Worm (Caenorhabditis elegans) whole organism, young adult: ENCODE measurements around the gene K10C2.14.

Experiments
- B0336.3 ChIP-seq: fragments of 200-800 bp; sonication (Bioruptor generic); IDR thresholded peaks from 2 replicates; pipeline ENCODE4 v1.3.6; 2022; ENCODE audit warnings: missing genetic modification characterization, missing compliant biosample characterization
- D2030.7 ChIP-seq: fragments of 200-800 bp; sonication (Bioruptor generic); IDR thresholded peaks from 2 replicates; pipeline ENCODE4 v1.3.6; 2022; ENCODE audit warnings: missing genetic modification reagents, missing genetic modification characterization, missing compliant biosample characterization
- F10E7.11 ChIP-seq: sonication (generic microtip); optimal IDR thresholded peaks from 2 replicates; lab custom pipeline; 2017; ENCODE audit warnings: mild to moderate bottlenecking, missing genetic modification characterization, moderate library complexity, missing compliant biosample characterization
- F23B12.7 ChIP-seq: sonication (generic microtip); optimal IDR thresholded peaks from 2 replicates; lab custom pipeline; 2017; ENCODE audit warnings: missing genetic modification characterization, mild to moderate bottlenecking, missing compliant biosample characterization, antibody characterized with exemption, moderate library complexity; ENCODE audit not compliant: insufficient read depth
- F39B2.1 ChIP-seq: fragments of 200-800 bp; sonication (Bioruptor generic); IDR thresholded peaks from 2 replicates; pipeline ENCODE4 v1.3.6; 2022; ENCODE audit warnings: missing genetic modification reagents, missing genetic modification characterization, missing compliant biosample characterization
- F55B11.4 ChIP-seq: sonication (generic microtip); optimal IDR thresholded peaks from 2 replicates; lab custom pipeline; 2016; ENCODE audit warnings: missing compliant biosample characterization, missing genetic modification characterization, borderline replicate concordance; ENCODE audit not compliant: insufficient read depth
- F57A8.1 ChIP-seq: fragments of 200-800 bp; sonication (Bioruptor generic); optimal IDR thresholded peaks from 2 replicates; lab custom pipeline; 2018; ENCODE audit warnings: mild to moderate bottlenecking, missing genetic modification characterization, moderate library complexity, missing compliant biosample characterization
- T26A5.8 ChIP-seq: sonication (generic microtip); optimal IDR thresholded peaks from 2 replicates; lab custom pipeline; 2016; ENCODE audit warnings: missing genetic modification characterization, missing compliant biosample characterization
- Y53F4B.3 ChIP-seq: fragments of 200-800 bp; sonication (Bioruptor generic); IDR thresholded peaks from 2 replicates; pipeline ENCODE4 v1.3.6; 2022; ENCODE audit warnings: missing genetic modification reagents, missing genetic modification characterization, missing compliant biosample characterization
- atf-7 ChIP-seq: sonication (generic microtip); optimal IDR thresholded peaks from 2 replicates; lab custom pipeline; 2017; ENCODE audit warnings: mild to moderate bottlenecking, missing genetic modification characterization, missing compliant biosample characterization
- attf-3 ChIP-seq: fragments of 200-800 bp; sonication (Bioruptor generic); conservative IDR thresholded peaks from 2 replicates; pipeline ENCODE4 v1.3.6; 2022; ENCODE audit warnings: missing genetic modification reagents, missing genetic modification characterization, missing compliant biosample characterization
- bed-2 ChIP-seq: fragments of 200-800 bp; sonication (Bioruptor generic); IDR thresholded peaks from 2 replicates; pipeline ENCODE4 v1.3.6; 2022; ENCODE audit warnings: missing genetic modification reagents, missing genetic modification characterization, missing compliant biosample characterization
- ccch-3 ChIP-seq: fragments of 200-800 bp; sonication (Bioruptor generic); optimal IDR thresholded peaks from 2 replicates; lab custom pipeline; 2018; ENCODE audit warnings: mild to moderate bottlenecking, missing genetic modification characterization, missing compliant biosample characterization
- ceh-79 ChIP-seq: sonication (generic microtip); optimal IDR thresholded peaks from 2 replicates; lab custom pipeline; 2017; ENCODE audit warnings: mild to moderate bottlenecking, missing genetic modification characterization, missing compliant biosample characterization
- dox-1 ChIP-seq: fragments of 200-800 bp; sonication (Bioruptor generic); IDR thresholded peaks from 2 replicates; pipeline ENCODE4 v1.3.6; 2022; ENCODE audit warnings: missing genetic modification reagents, missing genetic modification characterization, missing compliant biosample characterization
- dpff-1 ChIP-seq: sonication (generic microtip); optimal IDR thresholded peaks from 2 replicates; lab custom pipeline; 2017; ENCODE audit warnings: mild to moderate bottlenecking, missing genetic modification characterization, missing compliant biosample characterization
- ets-4 ChIP-seq: fragments of 200-800 bp; sonication (Bioruptor generic); optimal IDR thresholded peaks from 2 replicates; lab custom pipeline; 2018; ENCODE audit warnings: mild to moderate bottlenecking, missing genetic modification characterization, missing compliant biosample characterization
- gei-17 ChIP-seq: fragments of 200-800 bp; sonication (Bioruptor generic); optimal IDR thresholded peaks from 2 replicates; lab custom pipeline; 2018; ENCODE audit warnings: mild to moderate bottlenecking, missing genetic modification characterization, missing compliant biosample characterization
- him-1 ChIP-seq: sonication (generic microtip); optimal IDR thresholded peaks from 2 replicates; lab custom pipeline; 2016; ENCODE audit warnings: missing genotype, missing genetic modification reagents, missing genetic modification characterization, missing compliant biosample characterization
- hmg-1.2 ChIP-seq: fragments of 200-800 bp; sonication (Bioruptor generic); IDR thresholded peaks from 2 replicates; pipeline ENCODE4 v1.3.6; 2022; ENCODE audit warnings: missing genetic modification reagents, missing genetic modification characterization, missing compliant biosample characterization
- hrde-1 ChIP-seq: sonication (generic microtip); optimal IDR thresholded peaks from 2 replicates; lab custom pipeline; 2016; ENCODE audit warnings: missing genetic modification characterization, mild to moderate bottlenecking, missing compliant biosample characterization, moderate library complexity, missing genotype, missing genetic modification reagents, borderline replicate concordance
- let-607 ChIP-seq, 2 experiments: fragments of 200-800 bp in 1 of 2; sonication (Bioruptor generic) in 1 of 2; sonication (generic microtip) in 1 of 2; optimal IDR thresholded peaks; 2 replicates each; lab custom pipeline; 2016 to 2018; ENCODE audit warnings: mild to moderate bottlenecking in 2 of 2, missing compliant biosample characterization in 2 of 2, missing genetic modification characterization in 2 of 2, moderate library complexity in 2 of 2, missing genotype in 1 of 2
- lir-1 ChIP-seq: fragments of 200-800 bp; sonication (Bioruptor generic); conservative IDR thresholded peaks from 2 replicates; pipeline ENCODE4 v1.3.6; 2022; ENCODE audit warnings: missing genetic modification reagents, missing genetic modification characterization, missing compliant biosample characterization
- lsl-1 ChIP-seq: fragments of 200-800 bp; sonication (Bioruptor generic); optimal IDR thresholded peaks from 2 replicates; lab custom pipeline; 2018; ENCODE audit warnings: mild to moderate bottlenecking, missing genetic modification characterization, moderate library complexity, missing compliant biosample characterization
- madf-10 ChIP-seq: sonication (generic microtip); optimal IDR thresholded peaks from 2 replicates; lab custom pipeline; 2016; ENCODE audit warnings: mild to moderate bottlenecking, missing genetic modification characterization, missing compliant biosample characterization
- mcd-1 ChIP-seq: fragments of 200-800 bp; sonication (Bioruptor generic); IDR thresholded peaks from 2 replicates; pipeline ENCODE4 v1.3.6; 2022; ENCODE audit warnings: missing genetic modification reagents, missing genetic modification characterization, missing compliant biosample characterization
- mes-4 ChIP-seq: sonication (generic microtip); optimal IDR thresholded peaks from 2 replicates; lab custom pipeline; 2016; ENCODE audit warnings: missing genotype, missing genetic modification characterization, missing compliant biosample characterization
- mxl-1 ChIP-seq: sonication (generic microtip); optimal IDR thresholded peaks from 2 replicates; lab custom pipeline; 2016; ENCODE audit warnings: missing genetic modification characterization, missing compliant biosample characterization
- nhr-80 ChIP-seq: sonication (generic microtip); optimal IDR thresholded peaks from 2 replicates; lab custom pipeline; 2016; ENCODE audit warnings: missing genetic modification characterization, missing compliant biosample characterization
- repo-1 ChIP-seq: sonication (generic microtip); optimal IDR thresholded peaks from 2 replicates; lab custom pipeline; 2017; ENCODE audit warnings: mild to moderate bottlenecking, missing genetic modification characterization, missing compliant biosample characterization
- snpc-1.3 ChIP-seq: sonication (generic microtip); optimal IDR thresholded peaks from 2 replicates; lab custom pipeline; 2017; ENCODE audit warnings: missing genetic modification characterization, mild to moderate bottlenecking, missing compliant biosample characterization, antibody characterized with exemption, moderate library complexity, missing genotype, missing genetic modification reagents; ENCODE audit not compliant: insufficient read depth
- ztf-18 ChIP-seq: sonication (generic microtip); optimal IDR thresholded peaks from 2 replicates; lab custom pipeline; 2016; ENCODE audit warnings: missing genotype, mild to moderate bottlenecking, missing genetic modification characterization, missing compliant biosample characterization
- ztf-25 ChIP-seq: fragments of 200-800 bp; sonication (Bioruptor generic); IDR thresholded peaks from 2 replicates; pipeline ENCODE4 v1.3.6; 2022; ENCODE audit warnings: missing genetic modification reagents, missing genetic modification characterization, missing compliant biosample characterization
- ztf-26 ChIP-seq: sonication (generic microtip); optimal IDR thresholded peaks from 2 replicates; lab custom pipeline; 2017; ENCODE audit warnings: missing genetic modification characterization, missing compliant biosample characterization

K10C2.14 gene

ce11 chrX:6435812-6436211 is 4.6 kb downstream of the K10C2.14 start:
- no peak for TF ChIP-seq F23B12.7 (tag; lab: Kevin White, UChicago)
- no peak for TF ChIP-seq attf-3 (GFP tag; lab: Robert Waterston, UW)
- TF ChIP-seq ztf-26 (tag; lab: Kevin White, UChicago): no peak
- no peak for TF ChIP-seq Y53F4B.3 (GFP tag; lab: Robert Waterston, UW)
- TF ChIP-seq B0336.3: no peak
- TF ChIP-seq, all 124 proteins: peak for 0

ce11 chrX:6433688-6434087 is 6.7 kb downstream of the K10C2.14 start, which contains the start of gene K10C2.2:
Gene K10C2.2, minus strand, starts transcription at chrX:6433788.
- TF ChIP-seq bed-2 (GFP tag; lab: Robert Waterston, UW) (no peak), hmg-1.2 (GFP tag; lab: Robert Waterston, UW) (no peak), him-1 (tag; lab: Kevin White, UChicago) (no peak), F55B11.4 (no peak), F10E7.11 (tag; lab: Kevin White, UChicago) (no peak), mes-4 (tag; lab: Kevin White, UChicago) (no peak), dpff-1 (no peak), Y53F4B.3 (GFP tag; lab: Robert Waterston, UW) (no peak), gei-17 (GFP tag; lab: Kevin White, UChicago) (no peak)

ce11 chrX:6430510-6430909 is 9.9 kb downstream of the K10C2.14 start, which contains the start of gene ctsa-2:
Gene ctsa-2, minus strand, starts transcription at chrX:6430610.
- TF ChIP-seq snpc-1.3 (tag; lab: Kevin White, UChicago): no peak
- no peak for TF ChIP-seq lsl-1

- no peak for TF ChIP-seq ztf-18
- no peak for TF ChIP-seq madf-10
- TF ChIP-seq mxl-1: no peak
- no peak for TF ChIP-seq ccch-3 (GFP tag; lab: Kevin White, UChicago)
- TF ChIP-seq nhr-80 (tag; lab: Kevin White, UChicago): peak; percentile 55
- no peak for TF ChIP-seq mes-4 (tag; lab: Kevin White, UChicago)
Measured at ce11 chrX:6429552-6429951, 10.8 kb downstream of the K10C2.14 start.

- TF ChIP-seq ceh-79: no peak
- TF ChIP-seq atf-7 (tag; lab: Kevin White, UChicago): no peak
- TF ChIP-seq ets-4 (GFP tag; lab: Kevin White, UChicago): peak; percentile 37
- peak; percentile 40; the same call in 1 of the 2 replicates for TF ChIP-seq dox-1 (GFP tag; lab: Robert Waterston, UW)
- TF ChIP-seq let-607 (tag; optimal IDR thresholded peaks at IDR 0.05; lab: Kevin White, UChicago): no peak
- TF ChIP-seq repo-1 (tag; lab: Kevin White, UChicago): no peak
- peak; percentile 97 for TF ChIP-seq nhr-80 (tag; lab: Kevin White, UChicago)
- 0 out of 2 replicates have a peak, but pooled peaks have one; percentile 9 for TF ChIP-seq ztf-25
- TF ChIP-seq madf-10: peak; percentile 11
Measured at ce11 chrX:6427147-6427546, 13.2 kb downstream of the K10C2.14 start.

ce11 chrX:6420681-6421080 is 19.7 kb downstream of the K10C2.14 start, which contains the start of gene K10C2.12:
Gene K10C2.12, minus strand, starts transcription at chrX:6420781.
- no peak for TF ChIP-seq mcd-1 (GFP tag; lab: Robert Waterston, UW)
- TF ChIP-seq F57A8.1 (GFP tag; lab: Kevin White, UChicago): no peak
- no peak for TF ChIP-seq D2030.7 (GFP tag; lab: Robert Waterston, UW)
- TF ChIP-seq hrde-1 (tag; lab: Kevin White, UChicago): no peak
- TF ChIP-seq F39B2.1 (GFP tag; lab: Robert Waterston, UW): no peak
- TF ChIP-seq T26A5.8 (tag; lab: Kevin White, UChicago): no peak
- TF ChIP-seq F10E7.11 (tag; lab: Kevin White, UChicago): no peak
- TF ChIP-seq lir-1 (GFP tag; lab: Robert Waterston, UW): no peak
- no peak for TF ChIP-seq mes-4 (tag; lab: Kevin White, UChicago)
- TF ChIP-seq, all 124 proteins: peak for 0
